Worm (Caenorhabditis elegans) whole organism, L1 larva: ENCODE measurements around the gene fbxa-104.

Experiments
- aly-2 ChIP-seq: fragments of 150-350 bp; optimal IDR thresholded peaks from 2 replicates; lab custom pipeline; 2014; ENCODE audit warnings: missing biosample characterization, missing genetic modification characterization
- ceh-63 ChIP-seq: fragments of 200-800 bp; sonication (Bioruptor generic); optimal IDR thresholded peaks from 2 replicates; lab custom pipeline; 2018; ENCODE audit warnings: mild to moderate bottlenecking, missing genetic modification characterization, missing compliant biosample characterization
- ceh-8 ChIP-seq: fragments of 200-800 bp; sonication (Bioruptor generic); optimal IDR thresholded peaks from 2 replicates; lab custom pipeline; 2018; ENCODE audit warnings: mild to moderate bottlenecking, missing genetic modification characterization, moderate library complexity, missing compliant biosample characterization
- ceh-88 ChIP-seq: fragments of 200-800 bp; sonication (Bioruptor generic); IDR thresholded peaks from 2 replicates; pipeline ENCODE4 v1.3.6; 2022; ENCODE audit warnings: missing genetic modification characterization, missing compliant biosample characterization
- dsc-1 ChIP-seq: sonication (generic microtip); optimal IDR thresholded peaks from 2 replicates; lab custom pipeline; 2016; ENCODE audit warnings: mild to moderate bottlenecking, missing genetic modification characterization, missing compliant biosample characterization
- efl-1 ChIP-seq, 4 experiments: fragments of 150-350 bp; optimal IDR thresholded peaks in 3 of 4; peaks in 1 of 4; 1 replicate in 1 of 4; 2 replicates in 3 of 4; lab custom pipeline; 2014; ENCODE audit warnings: missing biosample characterization in 2 of 4, missing genetic modification characterization in 2 of 4, missing genetic modification reagents in 2 of 4
- efl-3 ChIP-seq: fragments of 200-800 bp; sonication (Bioruptor generic); optimal IDR thresholded peaks from 2 replicates; lab custom pipeline; 2018; ENCODE audit warnings: mild to moderate bottlenecking, missing genetic modification characterization, missing compliant biosample characterization
- egl-13 ChIP-seq: sonication (generic microtip); optimal IDR thresholded peaks from 2 replicates; lab custom pipeline; 2016; ENCODE audit warnings: missing genotype, missing genetic modification reagents, missing genetic modification characterization, missing compliant biosample characterization
- egl-27 ChIP-seq, 2 experiments: fragments of 150-350 bp in 1 of 2; sonication (generic microtip); optimal IDR thresholded peaks; 3 replicates each; lab custom pipeline; 2017 to 2018; ENCODE audit warnings: missing biosample characterization in 2 of 2, missing genetic modification characterization in 2 of 2, missing genetic modification reagents in 2 of 2
- elt-2 ChIP-seq: sonication (generic microtip); optimal IDR thresholded peaks from 2 replicates; lab custom pipeline; 2016; ENCODE audit warnings: missing genetic modification characterization, mild to moderate bottlenecking, inconsistent platforms, missing compliant biosample characterization, missing genetic modification reagents
- elt-3 ChIP-seq, 6 experiments: fragments of 150-350 bp in 1 of 6; sonication (generic microtip); optimal IDR thresholded peaks; 2 replicates each; lab custom pipeline; 2017 to 2018; ENCODE audit warnings: missing biosample characterization in 6 of 6, missing genetic modification characterization in 6 of 6, inconsistent platforms in 1 of 6
- fos-1 ChIP-seq: fragments of 150-350 bp; optimal IDR thresholded peaks from 2 replicates; lab custom pipeline; 2014; ENCODE audit warnings: missing biosample characterization, missing genetic modification characterization
- hpl-2 ChIP-seq: fragments of 150-350 bp; optimal IDR thresholded peaks from 2 replicates; lab custom pipeline; 2014; ENCODE audit warnings: missing biosample characterization, missing genetic modification reagents, missing genetic modification characterization
- irx-1 ChIP-seq: sonication (generic microtip); optimal IDR thresholded peaks from 2 replicates; lab custom pipeline; 2016; ENCODE audit warnings: missing genetic modification characterization, missing compliant biosample characterization
- lin-13 ChIP-seq: fragments of 150-350 bp; optimal IDR thresholded peaks from 2 replicates; lab custom pipeline; 2014; ENCODE audit warnings: missing biosample characterization, missing genetic modification reagents, missing genetic modification characterization
- lin-14 ChIP-seq: fragments of 200-800 bp; sonication (Bioruptor generic); optimal IDR thresholded peaks from 2 replicates; lab custom pipeline; 2018; ENCODE audit warnings: mild to moderate bottlenecking, missing genetic modification characterization, moderate library complexity, missing compliant biosample characterization
- lin-39 ChIP-seq: fragments of 150-350 bp; optimal IDR thresholded peaks from 2 replicates; lab custom pipeline; 2014; ENCODE audit warnings: missing biosample characterization, missing genetic modification reagents, missing genetic modification characterization
- lir-3 ChIP-seq: sonication (generic microtip); optimal IDR thresholded peaks from 2 replicates; lab custom pipeline; 2016; ENCODE audit warnings: mild to moderate bottlenecking, missing genetic modification characterization, moderate library complexity, missing compliant biosample characterization; ENCODE audit not compliant: poor library complexity
- mef-2 ChIP-seq: fragments of 150-350 bp; optimal IDR thresholded peaks from 2 replicates; lab custom pipeline; 2014; ENCODE audit warnings: missing biosample characterization, missing genetic modification characterization
- mep-1 ChIP-seq: fragments of 150-350 bp; optimal IDR thresholded peaks from 2 replicates; lab custom pipeline; 2014; ENCODE audit warnings: missing biosample characterization, missing genetic modification characterization
- nhr-11 ChIP-seq: fragments of 150-350 bp; optimal IDR thresholded peaks from 2 replicates; lab custom pipeline; 2014; ENCODE audit warnings: missing biosample characterization, missing genetic modification characterization
- nhr-12 ChIP-seq: sonication (generic microtip); optimal IDR thresholded peaks from 2 replicates; lab custom pipeline; 2017; ENCODE audit warnings: missing biosample characterization, missing genetic modification characterization
- nhr-237 ChIP-seq: fragments of 150-350 bp; optimal IDR thresholded peaks from 2 replicates; lab custom pipeline; 2014; ENCODE audit warnings: missing biosample characterization, missing genetic modification characterization
- nhr-28 ChIP-seq: fragments of 150-350 bp; optimal IDR thresholded peaks from 2 replicates; lab custom pipeline; 2014; ENCODE audit warnings: missing biosample characterization, missing genetic modification characterization
- nhr-76 ChIP-seq: sonication (generic microtip); optimal IDR thresholded peaks from 2 replicates; lab custom pipeline; 2017; ENCODE audit warnings: missing biosample characterization, missing genetic modification characterization
- nhr-85 ChIP-seq: sonication (generic microtip); peaks from one replicate; lab custom pipeline; 2016; ENCODE audit warnings: missing genetic modification characterization, inconsistent platforms, missing compliant biosample characterization
- nhr-90 ChIP-seq: sonication (generic microtip); optimal IDR thresholded peaks from 2 replicates; lab custom pipeline; 2016; ENCODE audit warnings: mild to moderate bottlenecking, missing genetic modification characterization, missing compliant biosample characterization; ENCODE audit not compliant: poor library complexity
- pag-3 ChIP-seq: sonication (generic microtip); optimal IDR thresholded peaks from 2 replicates; lab custom pipeline; 2017; ENCODE audit warnings: missing genetic modification characterization, mild to moderate bottlenecking, missing compliant biosample characterization, antibody characterized with exemption, borderline replicate concordance; ENCODE audit not compliant: insufficient read depth
- pqm-1 ChIP-seq: sonication (generic microtip); optimal IDR thresholded peaks from 3 replicates; lab custom pipeline; 2017; ENCODE audit warnings: missing biosample characterization, missing genetic modification characterization
- snpc-4 ChIP-seq: fragments of 150-350 bp; optimal IDR thresholded peaks from 2 replicates; lab custom pipeline; 2014; ENCODE audit warnings: missing biosample characterization, missing genetic modification characterization
- snu-23 ChIP-seq: sonication (generic microtip); optimal IDR thresholded peaks from 2 replicates; lab custom pipeline; 2016; ENCODE audit warnings: missing genetic modification characterization, missing compliant biosample characterization
- sox-4 ChIP-seq: sonication (generic microtip); optimal IDR thresholded peaks from 2 replicates; lab custom pipeline; 2016; ENCODE audit warnings: missing genetic modification characterization, missing compliant biosample characterization
- sup-37 ChIP-seq: fragments of 200-800 bp; sonication (Bioruptor generic); optimal IDR thresholded peaks from 2 replicates; lab custom pipeline; 2018; ENCODE audit warnings: mild to moderate bottlenecking, missing genetic modification characterization, missing compliant biosample characterization
- swsn-7 ChIP-seq: sonication (generic microtip); optimal IDR thresholded peaks from 2 replicates; lab custom pipeline; 2016; ENCODE audit warnings: missing genetic modification characterization, missing compliant biosample characterization
- unc-130 ChIP-seq: fragments of 150-350 bp; optimal IDR thresholded peaks from 2 replicates; lab custom pipeline; 2017; ENCODE audit warnings: missing biosample characterization, missing genetic modification characterization, inconsistent platforms
- zag-1 ChIP-seq: fragments of 150-350 bp; optimal IDR thresholded peaks from 2 replicates; lab custom pipeline; 2014; ENCODE audit warnings: missing biosample characterization, missing genetic modification characterization
- zip-4 ChIP-seq: fragments of 200-800 bp; sonication (Bioruptor generic); optimal IDR thresholded peaks from 2 replicates; lab custom pipeline; 2018; ENCODE audit warnings: mild to moderate bottlenecking, missing genetic modification characterization, moderate library complexity, missing compliant biosample characterization
- ztf-11 ChIP-seq, 2 experiments: sonication (generic microtip); optimal IDR thresholded peaks; 2 replicates each; lab custom pipeline; 2016 to 2017; ENCODE audit warnings: missing genetic modification characterization in 2 of 2, missing biosample characterization in 1 of 2, missing compliant biosample characterization in 1 of 2
- ztf-4 ChIP-seq: fragments of 150-350 bp; optimal IDR thresholded peaks from 2 replicates; lab custom pipeline; 2014; ENCODE audit warnings: missing biosample characterization, missing genetic modification characterization

Gene fbxa-104

ce11 chrV:15448865-15449264 lies 25.4 kb upstream of the fbxa-104 start, which contains the start of gene T26H5.14:
Gene T26H5.14 (plus strand): TSS chrV:15449165.
- TF ChIP-seq efl-1 (optimal IDR thresholded peaks at IDR 0.05; lab: Kevin White, UChicago) (no peak), efl-1 (GFP tag; optimal IDR thresholded peaks at IDR 0.05 in 1 of 2; lab: Kevin White, UChicago) (no peak), sox-4 (tag; lab: Kevin White, UChicago) (no peak), lir-3 (tag; lab: Kevin White, UChicago) (no peak), mep-1 (tag; lab: Kevin White, UChicago) (no peak), zag-1 (no peak), hpl-2 (GFP tag; lab: Kevin White, UChicago) (no peak), lin-14 (no peak), mef-2 (tag; lab: Kevin White, UChicago) (no peak), ceh-88 (GFP tag; lab: Robert Waterston, UW) (no peak), ceh-8 (GFP tag; lab: Kevin White, UChicago) (no peak), snpc-4 (no peak), snu-23 (GFP tag; lab: Kevin White, UChicago) (no peak)

ce11 chrV:15448408-15448807 lies 24.9 kb upstream of the fbxa-104 start, which contains the start of gene T26H5.4:
Gene T26H5.4 (minus strand): TSS chrV:15448701.
- TF ChIP-seq efl-1 (optimal IDR thresholded peaks at IDR 0.05; lab: Kevin White, UChicago) (no peak), efl-1 (GFP tag; optimal IDR thresholded peaks at IDR 0.05 in 1 of 2; lab: Kevin White, UChicago) (peak in 1 of 2 experiments; percentile 73), unc-130 (tag; lab: Kevin White, UChicago) (no peak), elt-2 (tag; lab: Kevin White, UChicago) (peak; percentile 95), pag-3 (no peak), zag-1 (no peak), zip-4 (no peak), nhr-28 (no peak), aly-2 (no peak), egl-13 (no peak), lin-39 (no peak), nhr-237 (tag; lab: Kevin White, UChicago) (no peak), swsn-7 (tag; lab: Kevin White, UChicago) (no peak), mep-1 (tag; lab: Kevin White, UChicago) (no peak), nhr-12 (tag; lab: Kevin White, UChicago) (no peak)

ce11 chrV:15445437-15445836 lies 22.0 kb upstream of the fbxa-104 start, which contains the start of gene srh-239:
Gene srh-239 (plus strand): TSS chrV:15445737.
- TF ChIP-seq efl-3 (GFP tag; lab: Kevin White, UChicago) (no peak), nhr-11 (tag; lab: Kevin White, UChicago) (no peak), pqm-1 (tag; lab: Kevin White, UChicago) (no peak), nhr-85 (tag; lab: Kevin White, UChicago) (no peak), lin-13 (GFP tag; lab: Kevin White, UChicago) (no peak), fos-1 (no peak), egl-27 (tag; optimal IDR thresholded peaks at IDR 0.05; lab: Kevin White, UChicago) (no peak), ztf-4 (tag; lab: Kevin White, UChicago) (no peak), nhr-76 (tag; lab: Kevin White, UChicago) (no peak), zip-4 (no peak), nhr-90 (no peak), irx-1 (no peak), ceh-8 (GFP tag; lab: Kevin White, UChicago) (no peak), elt-3 (tag; optimal IDR thresholded peaks at IDR 0.05; lab: Kevin White, UChicago) (no peak), snu-23 (GFP tag; lab: Kevin White, UChicago) (no peak), ceh-63 (GFP tag; lab: Kevin White, UChicago) (no peak), dsc-1 (tag; lab: Kevin White, UChicago) (no peak), ztf-11 (tag; optimal IDR thresholded peaks at IDR 0.05; lab: Kevin White, UChicago) (no peak), zag-1 (no peak), sup-37 (no peak)
